Fruit fly (Drosophila melanogaster) whole organism, embryonic: ENCODE measurements around the gene OtopLc.

Experiments used
- Bteb2 ChIP-seq: fragments of 200-800 bp; sonication (Bioruptor generic); optimal IDR thresholded peaks from 2 replicates; lab custom pipeline; 2016; ENCODE audit warnings: missing biosample characterization, missing genetic modification characterization
- CG10321 ChIP-seq: fragments of 200-800 bp; sonication (Bioruptor generic); IDR thresholded peaks from 2 replicates; pipeline ENCODE4 v1.3.6; 2022; ENCODE audit warnings: missing biosample characterization, missing genetic modification characterization
- CG10366 ChIP-seq: fragments of 200-800 bp; sonication (Bioruptor generic); IDR thresholded peaks from 2 replicates; pipeline ENCODE4 v1.3.6; 2022; ENCODE audit warnings: missing biosample characterization, missing genetic modification characterization
- CG11085 ChIP-seq: fragments of 200-800 bp; sonication (Bioruptor generic); IDR thresholded peaks from 2 replicates; pipeline ENCODE4 v1.3.6; 2022; ENCODE audit warnings: missing biosample characterization, missing genetic modification characterization
- CG11560 ChIP-seq: fragments of 200-800 bp; sonication (Bioruptor generic); IDR thresholded peaks from 3 replicates; pipeline ENCODE4 v1.3.6; 2022; ENCODE audit warnings: missing biosample characterization, missing genetic modification characterization
- CG12236 ChIP-seq: fragments of 200-800 bp; sonication (Bioruptor generic); optimal IDR thresholded peaks from 2 replicates; lab custom pipeline; 2016; ENCODE audit warnings: missing biosample characterization, missing genetic modification characterization
- CG12744 ChIP-seq: fragments of 200-800 bp; sonication (Bioruptor generic); optimal IDR thresholded peaks from 2 replicates; lab custom pipeline; 2016; ENCODE audit warnings: missing biosample characterization, missing genetic modification characterization
- CG12769 ChIP-seq: fragments of 200-800 bp; sonication (Bioruptor generic); optimal IDR thresholded peaks from 2 replicates; lab custom pipeline; 2019; ENCODE audit warnings: missing biosample characterization, mild to moderate bottlenecking, missing genetic modification characterization, moderate library complexity
- CG13123 ChIP-seq: fragments of 200-800 bp; sonication (Bioruptor generic); optimal IDR thresholded peaks from 2 replicates; lab custom pipeline; 2016; ENCODE audit warnings: missing biosample characterization, missing genetic modification characterization
- CG13624 ChIP-seq: fragments of 200-800 bp; sonication (Bioruptor generic); optimal IDR thresholded peaks from 2 replicates; lab custom pipeline; 2016; ENCODE audit warnings: missing biosample characterization, missing genetic modification characterization
- CG14860 ChIP-seq: fragments of 200-800 bp; sonication (Bioruptor generic); IDR thresholded peaks from 3 replicates; pipeline ENCODE4 v1.3.6; 2022; ENCODE audit warnings: missing biosample characterization, missing genetic modification characterization; ENCODE audit not compliant: partially characterized antibody
- CG15073 ChIP-seq: fragments of 200-800 bp; sonication (Bioruptor generic); optimal IDR thresholded peaks from 2 replicates; lab custom pipeline; 2016; ENCODE audit warnings: missing biosample characterization, missing genetic modification characterization
- CG1603 ChIP-seq: fragments of 200-800 bp; sonication (Bioruptor generic); optimal IDR thresholded peaks from 2 replicates; lab custom pipeline; 2019; ENCODE audit warnings: missing biosample characterization, mild to moderate bottlenecking, missing genetic modification characterization, moderate library complexity
- CG16813 ChIP-seq: fragments of 200-800 bp; sonication (Bioruptor generic); IDR thresholded peaks from 3 replicates; pipeline ENCODE4 v1.3.6; 2022; ENCODE audit warnings: missing biosample characterization, missing genetic modification characterization; ENCODE audit not compliant: partially characterized antibody
- CG2875 ChIP-seq: fragments of 200-800 bp; sonication (Bioruptor generic); optimal IDR thresholded peaks from 2 replicates; lab custom pipeline; 2017; ENCODE audit warnings: missing biosample characterization, mild to moderate bottlenecking, missing genetic modification characterization, missing genetic modification reagents
- CG2889 ChIP-seq: fragments of 200-800 bp; sonication (Bioruptor generic); IDR thresholded peaks from 3 replicates; pipeline ENCODE4 v1.3.6; 2022; ENCODE audit warnings: missing biosample characterization, missing genetic modification characterization
- CG4328 ChIP-seq: fragments of 200-800 bp; sonication (Bioruptor generic); optimal IDR thresholded peaks from 3 replicates; lab custom pipeline; 2017; ENCODE audit warnings: missing biosample characterization, missing genetic modification reagents, missing genetic modification characterization
- CG6175 ChIP-seq: fragments of 200-800 bp; sonication (Bioruptor generic); IDR thresholded peaks from 3 replicates; pipeline ENCODE4 v1.3.6; 2022; ENCODE audit warnings: missing biosample characterization, missing genetic modification characterization
- CG6689 ChIP-seq: fragments of 200-800 bp; sonication (Bioruptor generic); IDR thresholded peaks from 2 replicates; pipeline ENCODE4 v1.3.6; 2022; ENCODE audit warnings: missing biosample characterization, missing genetic modification characterization
- CG7839 ChIP-seq: fragments of 200-800 bp; sonication (Bioruptor generic); optimal IDR thresholded peaks from 3 replicates; lab custom pipeline; 2018; ENCODE audit warnings: missing biosample characterization, mild to moderate bottlenecking, missing genetic modification characterization, moderate library complexity
- CG8359 ChIP-seq: fragments of 200-800 bp; sonication (Bioruptor generic); optimal IDR thresholded peaks from 2 replicates; lab custom pipeline; 2017; ENCODE audit warnings: missing biosample characterization, mild to moderate bottlenecking, missing genetic modification characterization, borderline replicate concordance
- CG8388 ChIP-seq: fragments of 200-800 bp; sonication (Bioruptor generic); optimal IDR thresholded peaks from 2 replicates; lab custom pipeline; 2019; ENCODE audit warnings: missing biosample characterization, mild to moderate bottlenecking, missing genetic modification characterization, moderate library complexity
- Gug ChIP-seq: fragments of 200-800 bp; sonication (Bioruptor generic); IDR thresholded peaks from 4 replicates; pipeline ENCODE4 v1.3.6; 2022; ENCODE audit warnings: missing biosample characterization, missing genetic modification characterization
- Meics ChIP-seq: fragments of 200-800 bp; sonication (Bioruptor generic); optimal IDR thresholded peaks from 2 replicates; lab custom pipeline; 2017; ENCODE audit warnings: missing biosample characterization, mild to moderate bottlenecking, missing genetic modification characterization
- NK7.1 ChIP-seq: fragments of 200-800 bp; sonication (Bioruptor generic); optimal IDR thresholded peaks from 3 replicates; lab custom pipeline; 2016; ENCODE audit warnings: missing biosample characterization, missing genetic modification characterization
- Nf-YA ChIP-seq: fragments of 200-800 bp; sonication (Bioruptor generic); IDR thresholded peaks from 2 replicates; pipeline ENCODE4 v1.3.6; 2022; ENCODE audit warnings: missing biosample characterization, missing genetic modification characterization
- Opbp ChIP-seq: fragments of 200-800 bp; sonication (Bioruptor generic); IDR thresholded peaks from 3 replicates; pipeline ENCODE4 v1.3.6; 2022; ENCODE audit warnings: missing biosample characterization, missing genetic modification characterization; ENCODE audit not compliant: partially characterized antibody
- Poxn ChIP-seq: fragments of 200-800 bp; sonication (Bioruptor generic); IDR thresholded peaks from 2 replicates; pipeline ENCODE4 v1.3.6; 2022; ENCODE audit warnings: missing biosample characterization, missing genetic modification characterization
- Ptx1 ChIP-seq: fragments of 200-800 bp; sonication (Bioruptor generic); IDR thresholded peaks from 2 replicates; pipeline ENCODE4 v1.3.6; 2022; ENCODE audit warnings: missing biosample characterization, missing genetic modification characterization
- Rfx ChIP-seq: fragments of 200-800 bp; sonication (Bioruptor generic); IDR thresholded peaks from 2 replicates; pipeline ENCODE4 v1.3.6; 2022; ENCODE audit warnings: missing biosample characterization, missing genetic modification characterization
- Side ChIP-seq: fragments of 200-800 bp; sonication (Bioruptor generic); optimal IDR thresholded peaks from 2 replicates; lab custom pipeline; 2016; ENCODE audit warnings: missing biosample characterization, missing genetic modification characterization
- YL-1 ChIP-seq: fragments of 200-800 bp; sonication (Bioruptor generic); optimal IDR thresholded peaks from 3 replicates; lab custom pipeline; 2017; ENCODE audit warnings: missing biosample characterization, mild to moderate bottlenecking, missing genetic modification characterization
- cas ChIP-seq: fragments of 200-800 bp; sonication (Bioruptor generic); IDR thresholded peaks from 2 replicates; pipeline ENCODE4 v1.3.6; 2022; ENCODE audit warnings: missing biosample characterization, missing genetic modification characterization
- dm ChIP-seq: fragments of 200-800 bp; sonication (Bioruptor generic); optimal IDR thresholded peaks from 3 replicates; lab custom pipeline; 2016; ENCODE audit warnings: missing biosample characterization, missing genetic modification characterization
- dysf ChIP-seq: fragments of 200-800 bp; sonication (Bioruptor generic); IDR thresholded peaks from 3 replicates; pipeline ENCODE4 v1.3.6; 2022; ENCODE audit warnings: missing biosample characterization, missing genetic modification characterization
- en ChIP-seq: fragments of 200-800 bp; sonication (Bioruptor generic); optimal IDR thresholded peaks from 2 replicates; lab custom pipeline; 2016; ENCODE audit warnings: missing biosample characterization, missing genetic modification characterization
- ewg ChIP-seq: fragments of 200-800 bp; sonication (Bioruptor generic); optimal IDR thresholded peaks from 3 replicates; lab custom pipeline; 2017; ENCODE audit warnings: mild to moderate bottlenecking, missing biosample characterization, missing genetic modification reagents, missing genetic modification characterization
- gem ChIP-seq: fragments of 200-800 bp; sonication (Bioruptor generic); optimal IDR thresholded peaks from 2 replicates; lab custom pipeline; 2019; ENCODE audit warnings: missing biosample characterization, mild to moderate bottlenecking, missing genetic modification characterization, moderate library complexity
- her ChIP-seq: fragments of 200-800 bp; sonication (Bioruptor generic); optimal IDR thresholded peaks from 2 replicates; lab custom pipeline; 2016; ENCODE audit warnings: missing biosample characterization, missing genetic modification characterization
- hkb ChIP-seq, 2 experiments: fragments of 200-800 bp in 1 of 2; fragments of >200 bp in 1 of 2; sonication (Bioruptor generic) in 1 of 2; IDR thresholded peaks in 1 of 2; optimal IDR thresholded peaks in 1 of 2; 2 replicates each; pipeline versions ENCODE4 v1.3.6 to Lab custom; 2017 to 2022; ENCODE audit warnings: missing biosample characterization in 1 of 2, missing genetic modification characterization in 1 of 2
- luna ChIP-seq: fragments of 200-800 bp; sonication (Bioruptor generic); optimal IDR thresholded peaks from 2 replicates; lab custom pipeline; 2016; ENCODE audit warnings: missing biosample characterization, missing genetic modification characterization
- nerfin-1 ChIP-seq: fragments of 200-800 bp; sonication (Bioruptor generic); optimal IDR thresholded peaks from 3 replicates; lab custom pipeline; 2019; ENCODE audit warnings: missing biosample characterization, mild to moderate bottlenecking, missing genetic modification characterization, moderate library complexity
- ranshi ChIP-seq: fragments of 200-800 bp; sonication (Bioruptor generic); IDR thresholded peaks from 2 replicates; pipeline ENCODE4 v1.3.6; 2022; ENCODE audit warnings: missing biosample characterization, missing genetic modification characterization
- row ChIP-seq: fragments of 200-800 bp; sonication (Bioruptor generic); IDR thresholded peaks from 3 replicates; pipeline ENCODE4 v1.3.6; 2022; ENCODE audit warnings: missing biosample characterization, missing genetic modification characterization
- schlank ChIP-seq: fragments of 200-800 bp; sonication (Bioruptor generic); optimal IDR thresholded peaks from 2 replicates; lab custom pipeline; 2018; ENCODE audit warnings: missing biosample characterization, mild to moderate bottlenecking, missing genetic modification characterization
- sna ChIP-seq: fragments of 200-800 bp; sonication (Bioruptor generic); IDR thresholded peaks from 2 replicates; pipeline ENCODE4 v1.3.6; 2022; ENCODE audit warnings: missing biosample characterization, missing genetic modification characterization; ENCODE audit not compliant: partially characterized antibody
- tll ChIP-seq, 2 experiments: fragments of 200-800 bp in 1 of 2; fragments of >200 bp in 1 of 2; sonication (Bioruptor generic) in 1 of 2; optimal IDR thresholded peaks; 2 replicates each; lab custom pipeline; 2017 to 2019; ENCODE audit warnings: missing biosample characterization in 2 of 2, missing genetic modification characterization in 2 of 2, mild to moderate bottlenecking in 1 of 2, moderate library complexity in 1 of 2
- toy ChIP-seq: fragments of 200-800 bp; sonication (Bioruptor generic); IDR thresholded peaks from 2 replicates; pipeline ENCODE4 v1.3.6; 2022; ENCODE audit warnings: missing biosample characterization, missing genetic modification characterization

The OtopLc gene

DNA sequence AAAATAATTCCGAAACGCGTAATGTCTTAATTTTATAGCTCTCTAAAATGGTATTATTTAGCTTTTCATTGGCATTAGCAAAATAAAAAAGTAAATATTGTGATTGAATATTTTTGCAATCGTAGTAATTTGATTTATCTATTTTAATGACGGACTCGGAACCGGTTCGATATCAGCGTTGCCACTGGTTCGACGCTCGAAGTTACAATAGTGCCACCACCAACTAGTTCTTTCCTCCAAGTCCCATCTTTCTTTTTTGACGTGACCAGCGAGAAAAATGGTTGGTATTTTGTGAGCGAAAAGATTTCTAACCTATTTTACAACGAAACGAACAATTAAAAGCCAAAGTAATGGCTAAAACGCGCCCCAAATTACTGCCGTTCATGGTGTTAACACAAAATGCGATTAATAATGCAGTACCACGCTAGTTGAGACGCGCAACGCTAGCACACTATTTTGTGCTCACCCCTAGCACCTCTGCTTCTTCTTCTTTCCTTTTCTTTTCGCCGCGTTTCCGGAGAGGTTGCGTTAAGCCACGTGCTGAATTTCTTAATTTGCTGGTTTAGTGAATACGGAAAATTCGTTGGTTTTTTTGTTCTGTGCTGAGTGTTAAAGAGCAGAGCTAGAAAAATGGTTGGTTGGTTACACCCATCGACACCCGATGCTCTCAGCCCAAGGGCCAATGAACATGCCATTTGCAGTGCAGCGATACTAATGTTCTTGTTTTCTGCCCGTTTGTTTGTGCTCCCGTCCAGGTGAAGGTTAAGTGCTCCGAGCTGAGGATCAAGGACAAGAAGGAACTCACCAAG, 9.8 kb upstream of the OtopLc start, which contains the start of gene RpL35 (continued):
- TF ChIP-seq CG2889: no peak
- peak; percentile 45; the same call in 2 of the 3 replicates for TF ChIP-seq CG16813 (GFP tag; lab: Robert Waterston, UW)
- peak; percentile 6 for TF ChIP-seq CG8359 (GFP tag; lab: Kevin White, UChicago)
- TF ChIP-seq CG15073: no peak
- peak; percentile 38 for TF ChIP-seq Side (GFP tag; lab: Kevin White, UChicago)
- no peak for TF ChIP-seq cas (GFP tag; lab: Robert Waterston, UW)
- peak; percentile 61 for TF ChIP-seq CG12769
- no peak for TF ChIP-seq CG6175 (GFP tag; lab: Robert Waterston, UW)
- no peak for TF ChIP-seq tll (GFP tag; optimal IDR thresholded peaks at IDR 0.05; lab: Kevin White, UChicago)
- TF ChIP-seq nerfin-1 (tag; lab: Kevin White, UChicago): peak; percentile 57
- 0 out of 3 replicates have a peak, but pooled peaks have one; percentile 18 for TF ChIP-seq Opbp (GFP tag; lab: Robert Waterston, UW)
- peak; percentile 26 for TF ChIP-seq CG2875 (GFP tag; lab: Kevin White, UChicago)
- TF ChIP-seq schlank (tag; lab: Kevin White, UChicago): peak; percentile 58
- TF ChIP-seq CG12236 (GFP tag; lab: Kevin White, UChicago): peak; percentile 17
- TF ChIP-seq CG11560 (tag; lab: Robert Waterston, UW): no peak
- TF ChIP-seq CG7839 (tag; lab: Kevin White, UChicago): peak; percentile 49
- 0 out of 2 replicates have a peak, but pooled peaks have one; percentile 43 for TF ChIP-seq sna
- peak; percentile 52 for TF ChIP-seq en (GFP tag; lab: Kevin White, UChicago)
- no peak for TF ChIP-seq CG14860 (GFP tag; lab: Robert Waterston, UW)
- peak; percentile 13 for TF ChIP-seq CG8388 (GFP tag; lab: Kevin White, UChicago)
- peak; percentile 47 for TF ChIP-seq CG13624 (GFP tag; lab: Kevin White, UChicago)
- peak; percentile 96 for TF ChIP-seq dm
- 0 out of 2 replicates have a peak, but pooled peaks have one; percentile 8 for TF ChIP-seq ranshi (GFP tag; lab: Robert Waterston, UW)
- peak; percentile 29; the same call in 1 of the 2 replicates for TF ChIP-seq Ptx1
- TF ChIP-seq CG10321 (GFP tag; lab: Robert Waterston, UW): no peak
- TF ChIP-seq gem (tag; lab: Kevin White, UChicago): peak; percentile 18
- no peak for TF ChIP-seq Nf-YA (GFP tag; lab: Robert Waterston, UW)
- TF ChIP-seq Gug (GFP tag; lab: Robert Waterston, UW): peak; percentile 19; the same call in 1 of the 4 replicates
- no peak for TF ChIP-seq CG10366 (GFP tag; lab: Robert Waterston, UW)
- TF ChIP-seq Bteb2 (GFP tag; lab: Kevin White, UChicago): peak; percentile 23
- 0 out of 3 replicates have a peak, but pooled peaks have one; percentile 23 for TF ChIP-seq dysf (GFP tag; lab: Robert Waterston, UW)
- TF ChIP-seq CG1603 (tag; lab: Kevin White, UChicago): peak; percentile 55
- no peak for TF ChIP-seq hkb (optimal IDR thresholded peaks at IDR 0.05; lab: Kevin White, UChicago)
- TF ChIP-seq hkb (GFP tag; IDR thresholded peaks at IDR 0.05; lab: Robert Waterston, UW): peak; percentile 35; the same call in 1 of the 2 replicates
- TF ChIP-seq CG12744 (GFP tag; lab: Kevin White, UChicago): no peak
- TF ChIP-seq CG13123 (GFP tag; lab: Kevin White, UChicago): no peak
- no peak for TF ChIP-seq Poxn (GFP tag; lab: Robert Waterston, UW)
- TF ChIP-seq Meics (GFP tag; lab: Kevin White, UChicago): peak; percentile 51
- TF ChIP-seq her (GFP tag; lab: Kevin White, UChicago): peak; percentile 50
- TF ChIP-seq CG4328 (GFP tag; lab: Kevin White, UChicago): peak; percentile 27
- TF ChIP-seq Rfx: peak; percentile 37; the same call in 1 of the 2 replicates
- TF ChIP-seq NK7.1 (GFP tag; lab: Kevin White, UChicago): peak; percentile 37
- TF ChIP-seq row (GFP tag; lab: Robert Waterston, UW): no peak; the same call in none of the 3 replicates
- TF ChIP-seq toy (GFP tag; lab: Robert Waterston, UW): 0 out of 2 replicates have a peak, but pooled peaks have one; percentile 28
- no peak for TF ChIP-seq luna
- peak; percentile 91 for TF ChIP-seq YL-1
- TF ChIP-seq CG11085 (GFP tag; lab: Robert Waterston, UW): 0 out of 2 replicates have a peak, but pooled peaks have one; percentile 23
- no peak for TF ChIP-seq CG6689 (GFP tag; lab: Robert Waterston, UW)
- no peak for TF ChIP-seq ewg (GFP tag; lab: Kevin White, UChicago)
